Fruit fly (Drosophila melanogaster) whole organism, embryonic: ENCODE data around the gene Cyp12a5.

Experiments
- Asciz ChIP-seq: fragments of 200-800 bp; sonication (Bioruptor generic); optimal IDR thresholded peaks from 2 replicates; lab custom pipeline; 2017; ENCODE audit warnings: missing biosample characterization, mild to moderate bottlenecking, missing genetic modification characterization, missing genetic modification reagents
- Awh ChIP-seq: fragments of 200-800 bp; sonication (Bioruptor generic); IDR thresholded peaks from 2 replicates; pipeline ENCODE4, ENCODE4 v1.3.6; 2022; ENCODE audit warnings: missing biosample characterization, missing genetic modification characterization
- CG10209 ChIP-seq: fragments of 200-800 bp; sonication (Bioruptor generic); optimal IDR thresholded peaks from 3 replicates; lab custom pipeline; 2017; ENCODE audit warnings: missing biosample characterization, mild to moderate bottlenecking, missing genetic modification characterization, missing genetic modification reagents
- CG10274 ChIP-seq: fragments of 200-800 bp; sonication (Bioruptor generic); optimal IDR thresholded peaks from 3 replicates; lab custom pipeline; 2017; ENCODE audit warnings: missing biosample characterization, mild to moderate bottlenecking, missing genetic modification characterization
- CG12659 ChIP-seq: fragments of 200-800 bp; sonication (Bioruptor generic); optimal IDR thresholded peaks from 3 replicates; lab custom pipeline; 2017; ENCODE audit warnings: mild to moderate bottlenecking, missing biosample characterization, missing genetic modification reagents, missing genetic modification characterization
- CG13775 ChIP-seq: fragments of 200-800 bp; sonication (Bioruptor generic); optimal IDR thresholded peaks from 3 replicates; lab custom pipeline; 2017; ENCODE audit warnings: missing biosample characterization, mild to moderate bottlenecking, missing genetic modification characterization
- CG14667 ChIP-seq: fragments of 200-800 bp; sonication (Bioruptor generic); IDR thresholded peaks from 2 replicates; pipeline ENCODE4 v1.3.6; 2022; ENCODE audit warnings: missing biosample characterization, missing genetic modification characterization
- CG17385 ChIP-seq: fragments of 200-800 bp; sonication (Bioruptor generic); optimal IDR thresholded peaks from 3 replicates; lab custom pipeline; 2018; ENCODE audit warnings: missing biosample characterization, mild to moderate bottlenecking, missing genetic modification characterization
- CG17568 ChIP-seq: fragments of 200-800 bp; sonication (Bioruptor generic); optimal IDR thresholded peaks from 2 replicates; lab custom pipeline; 2018; ENCODE audit warnings: missing biosample characterization, mild to moderate bottlenecking, missing genetic modification characterization, moderate library complexity
- CG2875 ChIP-seq: fragments of 200-800 bp; sonication (Bioruptor generic); optimal IDR thresholded peaks from 2 replicates; lab custom pipeline; 2017; ENCODE audit warnings: missing biosample characterization, mild to moderate bottlenecking, missing genetic modification characterization, missing genetic modification reagents
- CG33557 ChIP-seq: fragments of 200-800 bp; sonication (Bioruptor generic); optimal IDR thresholded peaks from 2 replicates; lab custom pipeline; 2019; ENCODE audit warnings: missing biosample characterization, mild to moderate bottlenecking, missing genetic modification characterization, moderate library complexity
- CG4328 ChIP-seq: fragments of 200-800 bp; sonication (Bioruptor generic); optimal IDR thresholded peaks from 3 replicates; lab custom pipeline; 2017; ENCODE audit warnings: missing biosample characterization, missing genetic modification reagents, missing genetic modification characterization
- CG5180 ChIP-seq: fragments of 200-800 bp; sonication (Bioruptor generic); optimal IDR thresholded peaks from 3 replicates; lab custom pipeline; 2017; ENCODE audit warnings: missing biosample characterization, missing genetic modification characterization, mild to moderate bottlenecking, moderate library complexity, missing genetic modification reagents
- CoRest ChIP-seq: fragments of 200-800 bp; sonication (Bioruptor generic); optimal IDR thresholded peaks from 3 replicates; lab custom pipeline; 2018; ENCODE audit warnings: missing biosample characterization, mild to moderate bottlenecking, missing genetic modification characterization, moderate library complexity
- D19A ChIP-seq: fragments of 200-800 bp; optimal IDR thresholded peaks from 3 replicates; lab custom pipeline; 2019; ENCODE audit warnings: missing biosample characterization, mild to moderate bottlenecking, missing genetic modification characterization, moderate library complexity
- Dp ChIP-seq: fragments of 200-800 bp; sonication (Bioruptor generic); optimal IDR thresholded peaks from 2 replicates; lab custom pipeline; 2018; ENCODE audit warnings: missing biosample characterization, mild to moderate bottlenecking, missing genetic modification characterization, moderate library complexity
- Drgx ChIP-seq: fragments of 200-800 bp; sonication (Bioruptor generic); IDR thresholded peaks from 2 replicates; pipeline ENCODE4 v1.3.6; 2022; ENCODE audit warnings: missing biosample characterization, missing genetic modification characterization
- Fer3 ChIP-seq: fragments of 200-800 bp; sonication (Bioruptor generic); optimal IDR thresholded peaks from 2 replicates; lab custom pipeline; 2018; ENCODE audit warnings: missing biosample characterization, mild to moderate bottlenecking, missing genetic modification characterization, moderate library complexity
- Hmr ChIP-seq: fragments of 200-800 bp; sonication (Bioruptor generic); optimal IDR thresholded peaks from 3 replicates; lab custom pipeline; 2017; ENCODE audit warnings: mild to moderate bottlenecking, missing biosample characterization, missing genetic modification reagents, missing genetic modification characterization
- Kr ChIP-seq: fragments of 200-800 bp; sonication (Bioruptor generic); optimal IDR thresholded peaks from 2 replicates; lab custom pipeline; 2017; ENCODE audit warnings: missing biosample characterization, mild to moderate bottlenecking, missing genetic modification characterization
- Med ChIP-seq: fragments of 200-800 bp; sonication (Bioruptor generic); peaks from one replicate; lab custom pipeline; 2016; ENCODE audit warnings: missing biosample characterization, missing genetic modification characterization, mild to moderate bottlenecking, inconsistent platforms, moderate library complexity
- Six4 ChIP-seq: fragments of 200-800 bp; sonication (Bioruptor generic); optimal IDR thresholded peaks from 2 replicates; lab custom pipeline; 2016; ENCODE audit warnings: missing biosample characterization, missing genetic modification characterization
- Sry-δ ChIP-seq: fragments of 200-800 bp; sonication (Bioruptor generic); optimal IDR thresholded peaks from 2 replicates; lab custom pipeline; 2016; ENCODE audit warnings: missing biosample characterization, missing genetic modification characterization
- Trl ChIP-seq, 3 experiments: fragments of >200 bp in 2 of 3; fragments of 200-800 bp in 1 of 3; sonication (Bioruptor generic) in 1 of 3; optimal IDR thresholded peaks; 2 replicates in 1 of 3; 3 replicates in 2 of 3; lab custom pipeline; 2016 to 2017; ENCODE audit warnings: missing biosample characterization in 1 of 3, missing genetic modification characterization in 1 of 3
- Xrp1 ChIP-seq: fragments of 200-800 bp; sonication (Bioruptor generic); IDR thresholded peaks from 2 replicates; pipeline ENCODE4 v1.3.6; 2022; ENCODE audit warnings: missing biosample characterization, missing genetic modification characterization
- al ChIP-seq: fragments of 200-800 bp; sonication (Bioruptor generic); IDR thresholded peaks from 2 replicates; pipeline ENCODE4 v1.3.6; 2022; ENCODE audit warnings: missing biosample characterization, missing genetic modification characterization
- aop ChIP-seq: fragments of 200-800 bp; sonication (Bioruptor generic); IDR thresholded peaks from 2 replicates; pipeline ENCODE4 v1.3.6; 2022; ENCODE audit warnings: missing biosample characterization, missing genetic modification characterization
- ara ChIP-seq: fragments of 200-800 bp; sonication (Bioruptor generic); IDR thresholded peaks from 2 replicates; pipeline ENCODE4 v1.3.6; 2022; ENCODE audit warnings: missing biosample characterization, missing genetic modification characterization
- dysf ChIP-seq: fragments of 200-800 bp; sonication (Bioruptor generic); IDR thresholded peaks from 3 replicates; pipeline ENCODE4 v1.3.6; 2022; ENCODE audit warnings: missing biosample characterization, missing genetic modification characterization
- emc ChIP-seq: fragments of 200-800 bp; sonication (Bioruptor generic); optimal IDR thresholded peaks from 2 replicates; lab custom pipeline; 2016; ENCODE audit warnings: missing biosample characterization, missing genetic modification characterization
- fd102C ChIP-seq: fragments of 200-800 bp; sonication (Bioruptor generic); optimal IDR thresholded peaks from 2 replicates; lab custom pipeline; 2018; ENCODE audit warnings: missing biosample characterization, mild to moderate bottlenecking, missing genetic modification characterization, moderate library complexity
- gce ChIP-seq: fragments of 200-800 bp; sonication (Bioruptor generic); IDR thresholded peaks from 3 replicates; pipeline ENCODE4 v1.3.6; 2022; ENCODE audit warnings: missing biosample characterization, missing genetic modification characterization
- gsb-n ChIP-seq: fragments of 200-800 bp; sonication (Bioruptor generic); optimal IDR thresholded peaks from 3 replicates; lab custom pipeline; 2018; ENCODE audit warnings: missing biosample characterization, mild to moderate bottlenecking, missing genetic modification characterization
- kah ChIP-seq: fragments of 200-800 bp; sonication (Bioruptor generic); optimal IDR thresholded peaks from 2 replicates; lab custom pipeline; 2018; ENCODE audit warnings: missing biosample characterization, mild to moderate bottlenecking, missing genetic modification characterization
- lov ChIP-seq, 2 experiments: fragments of 200-800 bp in 1 of 2; fragments of >200 bp in 1 of 2; sonication (Bioruptor generic) in 1 of 2; IDR thresholded peaks in 1 of 2; optimal IDR thresholded peaks in 1 of 2; 2 replicates in 1 of 2; 3 replicates in 1 of 2; pipeline versions ENCODE4 v1.3.6 to Lab custom; 2017 to 2022; ENCODE audit warnings: missing biosample characterization in 1 of 2, missing genetic modification characterization in 1 of 2
- mam ChIP-seq: fragments of 200-800 bp; sonication (Bioruptor generic); optimal IDR thresholded peaks from 3 replicates; lab custom pipeline; 2016; ENCODE audit warnings: missing biosample characterization, missing genetic modification characterization
- pfk ChIP-seq: fragments of 200-800 bp; sonication (Bioruptor generic); optimal IDR thresholded peaks from 2 replicates; lab custom pipeline; 2018; ENCODE audit warnings: missing biosample characterization, mild to moderate bottlenecking, missing genetic modification characterization, moderate library complexity
- phol ChIP-seq: fragments of 200-800 bp; sonication (Bioruptor generic); optimal IDR thresholded peaks from 3 replicates; lab custom pipeline; 2018; ENCODE audit warnings: missing biosample characterization, mild to moderate bottlenecking, missing genetic modification characterization, moderate library complexity
- pum ChIP-seq: fragments of 200-800 bp; sonication (Bioruptor generic); optimal IDR thresholded peaks from 2 replicates; lab custom pipeline; 2016; ENCODE audit warnings: missing biosample characterization, missing genetic modification characterization
- pzg ChIP-seq: fragments of 200-800 bp; sonication (Bioruptor generic); optimal IDR thresholded peaks from 3 replicates; lab custom pipeline; 2018; ENCODE audit warnings: missing biosample characterization, mild to moderate bottlenecking, missing genetic modification characterization, moderate library complexity
- repo ChIP-seq: fragments of 200-800 bp; sonication (Bioruptor generic); optimal IDR thresholded peaks from 2 replicates; lab custom pipeline; 2016; ENCODE audit warnings: missing biosample characterization, missing genetic modification characterization
- row ChIP-seq: fragments of 200-800 bp; sonication (Bioruptor generic); IDR thresholded peaks from 3 replicates; pipeline ENCODE4 v1.3.6; 2022; ENCODE audit warnings: missing biosample characterization, missing genetic modification characterization
- sens ChIP-seq: fragments of 200-800 bp; sonication (Bioruptor generic); peaks from one replicate; lab custom pipeline; 2016; ENCODE audit warnings: missing biosample characterization, missing genetic modification characterization
- slbo ChIP-seq: fragments of 200-800 bp; sonication (Bioruptor generic); IDR thresholded peaks from 2 replicates; pipeline ENCODE4 v1.3.6; 2022; ENCODE audit warnings: missing biosample characterization, missing genetic modification characterization
- tap ChIP-seq: fragments of 200-800 bp; optimal IDR thresholded peaks from 3 replicates; lab custom pipeline; 2019; ENCODE audit warnings: missing biosample characterization, mild to moderate bottlenecking, missing genetic modification characterization, moderate library complexity
- tup ChIP-seq: fragments of 200-800 bp; sonication (Bioruptor generic); optimal IDR thresholded peaks from 2 replicates; lab custom pipeline; 2016; ENCODE audit warnings: missing biosample characterization, mild to moderate bottlenecking, missing genetic modification characterization, moderate library complexity
- usp ChIP-seq: fragments of >200 bp; optimal IDR thresholded peaks from 2 replicates; lab custom pipeline; 2017; ENCODE audit warnings: missing biosample characterization, missing genetic modification characterization

Gene Cyp12a5

dm6 chr3R:19093127-19093812 lies 39.2 kb upstream of the Cyp12a5 start (continued):
- peak; percentile 85 for TF ChIP-seq Med (GFP tag; lab: Kevin White, UChicago)
- TF ChIP-seq Xrp1: 0 out of 2 replicates have a peak, but pooled peaks have one; percentile 5
- no peak for TF ChIP-seq fd102C (GFP tag; lab: Kevin White, UChicago)
- TF ChIP-seq CG10209 (GFP tag; lab: Kevin White, UChicago): peak; percentile 12
- TF ChIP-seq CG17385: peak; percentile 35
- TF ChIP-seq CG10274 (GFP tag; lab: Kevin White, UChicago): no peak
- peak; percentile 54 for TF ChIP-seq Sry-δ (GFP tag; lab: Kevin White, UChicago)
- peak; percentile 30 for TF ChIP-seq CoRest
- peak; percentile 34 for TF ChIP-seq phol (tag; lab: Kevin White, UChicago)
- peak; percentile 14 for TF ChIP-seq D19A (tag; lab: Kevin White, UChicago)
- no peak for TF ChIP-seq Trl (optimal IDR thresholded peaks at IDR 0.05; lab: Kevin White, UChicago)
- no peak for TF ChIP-seq Trl (GFP tag; optimal IDR thresholded peaks at IDR 0.05; lab: Kevin White, UChicago)
- TF ChIP-seq Fer3 (tag; lab: Kevin White, UChicago): no peak

dm6 chr3R:19094039-19094438 lies 38.4 kb upstream of the Cyp12a5 start, which contains the start of gene cdi:
cdi (minus strand) TSS chr3R:19094270.
- TF ChIP-seq Drgx (GFP tag; lab: Robert Waterston, UW): no peak
- TF ChIP-seq Dp: peak; percentile 3
- TF ChIP-seq gce (GFP tag; lab: Robert Waterston, UW): no peak
- TF ChIP-seq Awh (GFP tag; lab: Robert Waterston, UW): peak; percentile 20; the same call in 1 of the 2 replicates
- no peak for TF ChIP-seq tup (GFP tag; lab: Kevin White, UChicago)
- no peak for TF ChIP-seq CG10274 (GFP tag; lab: Kevin White, UChicago)
- TF ChIP-seq mam: no peak
- no peak for TF ChIP-seq sens (GFP tag; lab: Kevin White, UChicago)
- TF ChIP-seq Asciz (GFP tag; lab: Kevin White, UChicago): no peak
- no peak for TF ChIP-seq CG4328 (GFP tag; lab: Kevin White, UChicago)
- TF ChIP-seq CG12659 (GFP tag; lab: Kevin White, UChicago): peak; percentile 47
- TF ChIP-seq CG14667: no peak
- TF ChIP-seq CG2875 (GFP tag; lab: Kevin White, UChicago): no peak
- TF ChIP-seq CG17568: peak; percentile 18
- TF ChIP-seq Xrp1: no peak
- no peak for TF ChIP-seq al (GFP tag; lab: Robert Waterston, UW)
- no peak for TF ChIP-seq pfk (GFP tag; lab: Kevin White, UChicago)
- TF ChIP-seq CG13775 (GFP tag; lab: Kevin White, UChicago): no peak
- TF ChIP-seq slbo (GFP tag; lab: Robert Waterston, UW): peak; percentile 11; the same call in 1 of the 2 replicates
- TF ChIP-seq kah: no peak
- TF ChIP-seq repo (GFP tag; lab: Kevin White, UChicago): no peak
- no peak for TF ChIP-seq Six4 (GFP tag; lab: Kevin White, UChicago)
- peak; percentile 38; the same call in 1 of the 2 replicates for TF ChIP-seq aop (GFP tag; lab: Robert Waterston, UW)
- peak; percentile 79 for TF ChIP-seq pzg (GFP tag; lab: Kevin White, UChicago)
- no peak for TF ChIP-seq Kr (GFP tag; lab: Kevin White, UChicago)
- no peak for TF ChIP-seq emc
- no peak; the same call in 2 of the 3 replicates for TF ChIP-seq dysf (GFP tag; lab: Robert Waterston, UW)
- no peak for TF ChIP-seq ara (GFP tag; lab: Robert Waterston, UW)
- TF ChIP-seq Hmr (GFP tag; lab: Kevin White, UChicago): peak; percentile 8
- TF ChIP-seq CG5180 (GFP tag; lab: Kevin White, UChicago): no peak
- TF ChIP-seq CG33557 (GFP tag; lab: Kevin White, UChicago): no peak
- TF ChIP-seq gsb-n (tag; lab: Kevin White, UChicago): peak; percentile 3
- peak; percentile 18; the same call in 1 of the 3 replicates for TF ChIP-seq row (GFP tag; lab: Robert Waterston, UW)
- TF ChIP-seq pum (GFP tag; lab: Kevin White, UChicago): no peak
- no peak for TF ChIP-seq tap (tag; lab: Kevin White, UChicago)
- TF ChIP-seq lov (optimal IDR thresholded peaks at IDR 0.05; lab: Kevin White, UChicago): no peak
- no peak for TF ChIP-seq lov (GFP tag; IDR thresholded peaks at IDR 0.05; lab: Robert Waterston, UW)
- TF ChIP-seq usp (GFP tag; lab: Kevin White, UChicago): no peak
